Fruit fly (Drosophila melanogaster) whole organism, prepupa: Measurements from ENCODE around the gene Syt1.

ENCODE experiments used
- Blimp-1 ChIP-seq: fragments of 200-800 bp; sonication (Bioruptor generic); optimal IDR thresholded peaks from 3 replicates; lab custom pipeline; 2017; ENCODE audit warnings: missing biosample characterization, missing genetic modification characterization, mild to moderate bottlenecking, moderate library complexity, missing genetic modification reagents
- CG10631 ChIP-seq: fragments of 200-800 bp; sonication (Bioruptor generic); optimal IDR thresholded peaks from 2 replicates; lab custom pipeline; 2016; ENCODE audit warnings: missing biosample characterization, missing genetic modification characterization
- CG10669 ChIP-seq: fragments of 200-800 bp; sonication (Bioruptor generic); optimal IDR thresholded peaks from 3 replicates; lab custom pipeline; 2018; ENCODE audit warnings: missing biosample characterization, mild to moderate bottlenecking, missing genetic modification characterization, moderate library complexity
- CG11294 ChIP-seq: fragments of 200-800 bp; sonication (Bioruptor generic); IDR thresholded peaks from 2 replicates; pipeline ENCODE4 v1.3.6; 2022; ENCODE audit warnings: missing biosample characterization, missing genetic modification characterization
- CG1621 ChIP-seq: fragments of 200-800 bp; sonication (Bioruptor generic); optimal IDR thresholded peaks from 3 replicates; lab custom pipeline; 2018; ENCODE audit warnings: missing biosample characterization, mild to moderate bottlenecking, missing genetic modification characterization
- CG16779 ChIP-seq: fragments of 200-800 bp; sonication (Bioruptor generic); optimal IDR thresholded peaks from 3 replicates; lab custom pipeline; 2017; ENCODE audit warnings: missing biosample characterization, mild to moderate bottlenecking, missing genetic modification characterization
- CG3032 ChIP-seq: fragments of 200-800 bp; optimal IDR thresholded peaks from 2 replicates; lab custom pipeline; 2019; ENCODE audit warnings: missing biosample characterization, mild to moderate bottlenecking, missing genetic modification characterization, moderate library complexity
- CG31627 ChIP-seq: fragments of 200-800 bp; sonication (Bioruptor generic); optimal IDR thresholded peaks from 3 replicates; lab custom pipeline; 2016; ENCODE audit warnings: missing biosample characterization, missing genetic modification characterization
- CG32006 ChIP-seq: fragments of 200-800 bp; sonication (Bioruptor generic); optimal IDR thresholded peaks from 3 replicates; lab custom pipeline; 2017; ENCODE audit warnings: missing biosample characterization, mild to moderate bottlenecking, missing genetic modification characterization
- CG3919 ChIP-seq: fragments of 200-800 bp; sonication (Bioruptor generic); optimal IDR thresholded peaks from 3 replicates; lab custom pipeline; 2016; ENCODE audit warnings: missing biosample characterization, missing genetic modification characterization
- CG4318 ChIP-seq: fragments of 200-800 bp; sonication (Bioruptor generic); optimal IDR thresholded peaks from 3 replicates; lab custom pipeline; 2017; ENCODE audit warnings: missing biosample characterization, mild to moderate bottlenecking, missing genetic modification characterization
- CG6163 ChIP-seq: fragments of 200-800 bp; sonication (Bioruptor generic); IDR thresholded peaks from 3 replicates; pipeline ENCODE4 v1.3.6; 2022; ENCODE audit warnings: missing biosample characterization, missing genetic modification characterization
- CG6808 ChIP-seq: fragments of 200-800 bp; sonication (Bioruptor generic); optimal IDR thresholded peaks from 3 replicates; lab custom pipeline; 2017; ENCODE audit warnings: missing biosample characterization, missing genetic modification characterization, mild to moderate bottlenecking, moderate library complexity, missing genetic modification reagents
- CG6854 ChIP-seq: fragments of 200-800 bp; sonication (Bioruptor generic); optimal IDR thresholded peaks from 2 replicates; lab custom pipeline; 2017; ENCODE audit warnings: missing biosample characterization, mild to moderate bottlenecking, missing genetic modification characterization
- CG7368 ChIP-seq: fragments of 200-800 bp; sonication (Bioruptor generic); optimal IDR thresholded peaks from 3 replicates; lab custom pipeline; 2016; ENCODE audit warnings: missing biosample characterization, missing genetic modification characterization
- CG8119 ChIP-seq: fragments of 200-800 bp; sonication (Bioruptor generic); IDR thresholded peaks from 3 replicates; pipeline ENCODE4 v1.3.6; 2022; ENCODE audit warnings: missing biosample characterization, missing genetic modification characterization
- CG8319 ChIP-seq: fragments of 200-800 bp; sonication (Bioruptor generic); optimal IDR thresholded peaks from 3 replicates; lab custom pipeline; 2016; ENCODE audit warnings: missing biosample characterization, missing genetic modification characterization
- CG9139 ChIP-seq: fragments of 200-800 bp; sonication (Bioruptor generic); optimal IDR thresholded peaks from 3 replicates; lab custom pipeline; 2017; ENCODE audit warnings: missing biosample characterization, mild to moderate bottlenecking, missing genetic modification characterization
- Eip75B ChIP-seq: fragments of 200-800 bp; sonication (Bioruptor generic); optimal IDR thresholded peaks from 3 replicates; lab custom pipeline; 2016; ENCODE audit warnings: missing biosample characterization, missing genetic modification characterization
- Eip78C ChIP-seq: fragments of 200-800 bp; sonication (Bioruptor generic); peaks from one replicate; lab custom pipeline; 2016; ENCODE audit warnings: missing biosample characterization, missing genetic modification characterization
- Ets21C ChIP-seq: fragments of 200-800 bp; sonication (Bioruptor generic); optimal IDR thresholded peaks from 3 replicates; lab custom pipeline; 2016; ENCODE audit warnings: missing biosample characterization, missing genetic modification characterization
- Ets96B ChIP-seq: fragments of 200-800 bp; optimal IDR thresholded peaks from 2 replicates; lab custom pipeline; 2019; ENCODE audit warnings: missing biosample characterization, mild to moderate bottlenecking, missing genetic modification characterization, moderate library complexity
- Gug ChIP-seq: fragments of 200-800 bp; sonication (Bioruptor generic); IDR thresholded peaks from 2 replicates; pipeline ENCODE4 v1.3.6; 2022; ENCODE audit warnings: missing biosample characterization, missing genetic modification characterization
- Hr38 ChIP-seq: sonication (Bioruptor generic); optimal IDR thresholded peaks from 2 replicates; lab custom pipeline; 2016; ENCODE audit warnings: missing biosample characterization, missing genetic modification characterization
- Met ChIP-seq: fragments of 200-800 bp; sonication (Bioruptor generic); optimal IDR thresholded peaks from 3 replicates; lab custom pipeline; 2016; ENCODE audit warnings: missing biosample characterization, missing genetic modification characterization
- OdsH ChIP-seq: fragments of 200-800 bp; sonication (Bioruptor generic); optimal IDR thresholded peaks from 3 replicates; lab custom pipeline; 2016; ENCODE audit warnings: missing biosample characterization, missing genetic modification characterization
- Smox ChIP-seq: fragments of 200-800 bp; sonication (Bioruptor generic); optimal IDR thresholded peaks from 3 replicates; lab custom pipeline; 2016; ENCODE audit warnings: missing biosample characterization, missing genetic modification characterization
- Sox102F ChIP-seq: fragments of 200-800 bp; sonication (Bioruptor generic); optimal IDR thresholded peaks from 2 replicates; lab custom pipeline; 2016; ENCODE audit warnings: missing biosample characterization, mild to moderate bottlenecking, missing genetic modification characterization
- Sox14 ChIP-seq: fragments of 200-800 bp; sonication (Bioruptor generic); optimal IDR thresholded peaks from 3 replicates; lab custom pipeline; 2016; ENCODE audit warnings: missing biosample characterization, missing genetic modification characterization
- Sox15 ChIP-seq: fragments of 200-800 bp; sonication (Bioruptor generic); optimal IDR thresholded peaks from 3 replicates; lab custom pipeline; 2016; ENCODE audit warnings: missing biosample characterization, missing genetic modification characterization
- acj6 ChIP-seq: fragments of 200-800 bp; sonication (Bioruptor generic); optimal IDR thresholded peaks from 3 replicates; lab custom pipeline; 2016; ENCODE audit warnings: missing biosample characterization, missing genetic modification characterization
- cyc ChIP-seq: fragments of 200-800 bp; sonication (Bioruptor generic); optimal IDR thresholded peaks from 3 replicates; lab custom pipeline; 2016; ENCODE audit warnings: missing biosample characterization, missing genetic modification characterization
- eg ChIP-seq: fragments of 200-800 bp; sonication (Bioruptor generic); IDR thresholded peaks from 3 replicates; pipeline ENCODE4 v1.3.6; 2022; ENCODE audit warnings: missing biosample characterization, missing genetic modification characterization
- fd85E ChIP-seq: fragments of 200-800 bp; sonication (Bioruptor generic); optimal IDR thresholded peaks from 3 replicates; lab custom pipeline; 2016; ENCODE audit warnings: missing biosample characterization, missing genetic modification characterization
- fkh ChIP-seq: fragments of 200-800 bp; sonication (Bioruptor generic); optimal IDR thresholded peaks from 3 replicates; lab custom pipeline; 2017; ENCODE audit warnings: missing biosample characterization, mild to moderate bottlenecking, missing genetic modification characterization, moderate library complexity
- lz ChIP-seq: fragments of 200-800 bp; sonication (Bioruptor generic); optimal IDR thresholded peaks from 3 replicates; lab custom pipeline; 2016; ENCODE audit warnings: missing biosample characterization, missing genetic modification characterization
- net ChIP-seq: fragments of 200-800 bp; sonication (Bioruptor generic); optimal IDR thresholded peaks from 3 replicates; lab custom pipeline; 2016; ENCODE audit warnings: missing biosample characterization, missing genetic modification characterization
- spab ChIP-seq: fragments of 200-800 bp; sonication (Bioruptor generic); optimal IDR thresholded peaks from 2 replicates; lab custom pipeline; 2017; ENCODE audit warnings: missing biosample characterization, mild to moderate bottlenecking, missing genetic modification characterization, missing genetic modification reagents
- ss ChIP-seq, 2 experiments: fragments of 200-800 bp; sonication (Bioruptor generic); optimal IDR thresholded peaks; 2 replicates in 1 of 2; 3 replicates in 1 of 2; lab custom pipeline; 2017 to 2018; ENCODE audit warnings: mild to moderate bottlenecking in 2 of 2, missing biosample characterization in 2 of 2, missing genetic modification characterization in 2 of 2, moderate library complexity in 1 of 2
- svp ChIP-seq: fragments of 200-800 bp; sonication (Bioruptor generic); peaks from one replicate; lab custom pipeline; 2016; ENCODE audit warnings: missing biosample characterization, missing genetic modification characterization
- topi ChIP-seq: fragments of 200-800 bp; sonication (Bioruptor generic); optimal IDR thresholded peaks from 3 replicates; lab custom pipeline; 2016; ENCODE audit warnings: missing biosample characterization, missing genetic modification characterization
- vri ChIP-seq: fragments of 200-800 bp; sonication (Bioruptor generic); optimal IDR thresholded peaks from 3 replicates; lab custom pipeline; 2016; ENCODE audit warnings: missing biosample characterization, mild to moderate bottlenecking, missing genetic modification characterization

Gene Syt1

DNA sequence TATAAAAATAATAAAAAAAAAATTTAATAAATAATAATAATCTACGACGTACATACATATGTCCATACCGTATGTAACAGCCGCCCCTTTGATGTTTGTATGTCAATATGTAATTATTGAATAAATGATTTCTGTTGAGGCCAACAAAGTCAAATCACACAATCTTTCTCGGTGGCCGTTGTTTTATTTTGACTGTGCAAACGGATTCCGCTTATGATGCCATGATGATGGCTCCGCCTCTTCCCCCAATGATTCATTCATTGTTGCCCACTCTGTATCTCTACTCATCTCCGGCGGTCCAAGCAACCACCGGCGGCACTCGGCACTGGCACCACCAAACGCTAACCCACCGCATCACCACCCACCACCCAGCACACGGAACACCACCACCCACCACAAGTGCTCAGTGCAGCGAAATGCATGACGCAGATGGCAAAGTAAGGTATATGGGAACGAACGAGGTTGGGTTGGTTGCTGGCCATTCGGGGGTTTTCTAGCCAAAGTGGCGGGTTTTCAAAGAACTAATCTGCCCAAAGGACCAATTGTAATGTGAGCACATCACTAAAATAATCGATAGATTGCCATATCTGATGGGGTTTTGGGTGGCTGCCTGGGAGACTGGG is 50.5 kb downstream of the Syt1 start:
- TF ChIP-seq CG6808 (no peak), Sox14 (GFP tag; lab: Kevin White, UChicago) (peak; percentile 5), CG16779 (tag; lab: Kevin White, UChicago) (peak; percentile 0), Hr38 (GFP tag; lab: Kevin White, UChicago) (no peak), Met (no peak), eg (GFP tag; lab: Robert Waterston, UW) (no peak), OdsH (GFP tag; lab: Kevin White, UChicago) (no peak), acj6 (GFP tag; lab: Kevin White, UChicago) (no peak), CG32006 (GFP tag; lab: Kevin White, UChicago) (peak; percentile 45), Ets96B (tag; lab: Kevin White, UChicago) (no peak), Smox (GFP tag; lab: Kevin White, UChicago) (no peak), CG11294 (no peak), Eip78C (peak; percentile 51), CG1621 (peak; percentile 0), cyc (no peak), Sox15 (GFP tag; lab: Kevin White, UChicago) (no peak), Eip75B (GFP tag; lab: Kevin White, UChicago) (no peak), svp (GFP tag; lab: Kevin White, UChicago) (peak; percentile 82), topi (GFP tag; lab: Kevin White, UChicago) (no peak), CG10631 (no peak), Ets21C (no peak), Gug (GFP tag; lab: Robert Waterston, UW) (no peak), CG10669 (GFP tag; lab: Kevin White, UChicago) (no peak), fd85E (no peak), spab (GFP tag; lab: Kevin White, UChicago) (no peak), CG7368 (GFP tag; lab: Kevin White, UChicago) (peak; percentile 52), CG31627 (GFP tag; lab: Kevin White, UChicago) (no peak), vri (GFP tag; lab: Kevin White, UChicago) (no peak), CG6163 (GFP tag; lab: Robert Waterston, UW) (no peak), CG8319 (no peak), CG6854 (GFP tag; lab: Kevin White, UChicago) (no peak), CG4318 (GFP tag; lab: Kevin White, UChicago) (no peak), Sox102F (no peak), lz (GFP tag; lab: Kevin White, UChicago) (peak; percentile 5), fkh (GFP tag; lab: Kevin White, UChicago) (peak; percentile 62), CG8119 (GFP tag; lab: Robert Waterston, UW) (no peak), ss (GFP tag; optimal IDR thresholded peaks at IDR 0.05; lab: Kevin White, UChicago) (no peak), Blimp-1 (GFP tag; lab: Kevin White, UChicago) (no peak), CG3032 (tag; lab: Kevin White, UChicago) (no peak), CG3919 (GFP tag; lab: Kevin White, UChicago) (peak; percentile 31), CG9139 (GFP tag; lab: Kevin White, UChicago) (no peak), net (GFP tag; lab: Kevin White, UChicago) (no peak)
